Fruit fly (Drosophila melanogaster) whole organism, embryonic: ENCODE data around the gene Taf10.

Experiments
- Abd-B ChIP-seq: fragments of 200-800 bp; sonication (Bioruptor generic); optimal IDR thresholded peaks from 2 replicates; lab custom pipeline; 2018; ENCODE audit warnings: missing biosample characterization, mild to moderate bottlenecking, missing genetic modification characterization, moderate library complexity
- Awh ChIP-seq: fragments of 200-800 bp; sonication (Bioruptor generic); IDR thresholded peaks from 2 replicates; pipeline ENCODE4, ENCODE4 v1.3.6; 2022; ENCODE audit warnings: missing biosample characterization, missing genetic modification characterization
- Bdp1 ChIP-seq: fragments of 200-800 bp; sonication (Bioruptor generic); optimal IDR thresholded peaks from 3 replicates; lab custom pipeline; 2016; ENCODE audit warnings: missing biosample characterization, missing genetic modification characterization
- Bgb ChIP-seq: fragments of 200-800 bp; sonication (Bioruptor generic); IDR thresholded peaks from 2 replicates; pipeline ENCODE4 v1.3.6; 2022; ENCODE audit warnings: missing biosample characterization, missing genetic modification characterization; ENCODE audit not compliant: partially characterized antibody
- C15 ChIP-seq: fragments of 200-800 bp; sonication (Bioruptor generic); IDR thresholded peaks from 3 replicates; pipeline ENCODE4 v1.3.6; 2022; ENCODE audit warnings: missing biosample characterization, missing genetic modification characterization
- CG12299 ChIP-seq: fragments of 200-800 bp; sonication (Bioruptor generic); optimal IDR thresholded peaks from 2 replicates; lab custom pipeline; 2018; ENCODE audit warnings: missing biosample characterization, mild to moderate bottlenecking, missing genetic modification characterization
- CG1529 ChIP-seq: fragments of 200-800 bp; sonication (Bioruptor generic); optimal IDR thresholded peaks from 3 replicates; lab custom pipeline; 2018; ENCODE audit warnings: missing biosample characterization, missing genetic modification characterization
- CG15696 ChIP-seq: fragments of 200-800 bp; sonication (Bioruptor generic); optimal IDR thresholded peaks from 2 replicates; lab custom pipeline; 2019; ENCODE audit warnings: missing biosample characterization, mild to moderate bottlenecking, missing genetic modification characterization, moderate library complexity
- CG17568 ChIP-seq: fragments of 200-800 bp; sonication (Bioruptor generic); optimal IDR thresholded peaks from 2 replicates; lab custom pipeline; 2018; ENCODE audit warnings: missing biosample characterization, mild to moderate bottlenecking, missing genetic modification characterization, moderate library complexity
- CG17612 ChIP-seq: fragments of 200-800 bp; sonication (Bioruptor generic); IDR thresholded peaks from 2 replicates; pipeline ENCODE4 v1.3.6; 2022; ENCODE audit warnings: missing biosample characterization, missing genetic modification characterization
- CG17829 ChIP-seq: fragments of 200-800 bp; optimal IDR thresholded peaks from 2 replicates; lab custom pipeline; 2019; ENCODE audit warnings: missing biosample characterization, mild to moderate bottlenecking, missing genetic modification characterization, moderate library complexity
- CG31224 ChIP-seq: fragments of 200-800 bp; sonication (Bioruptor generic); IDR thresholded peaks from 2 replicates; pipeline ENCODE4 v1.3.6; 2022; ENCODE audit warnings: missing biosample characterization, missing genetic modification characterization
- CG34224 ChIP-seq: fragments of 200-800 bp; sonication (Bioruptor generic); IDR thresholded peaks from 3 replicates; pipeline ENCODE4 v1.3.6; 2022; ENCODE audit warnings: missing biosample characterization, missing genetic modification characterization; ENCODE audit not compliant: partially characterized antibody
- CG6654 ChIP-seq: fragments of 200-800 bp; sonication (Bioruptor generic); optimal IDR thresholded peaks from 2 replicates; lab custom pipeline; 2017; ENCODE audit warnings: missing biosample characterization, mild to moderate bottlenecking, missing genetic modification characterization
- CG7745 ChIP-seq: fragments of 200-800 bp; sonication (Bioruptor generic); optimal IDR thresholded peaks from 2 replicates; lab custom pipeline; 2018; ENCODE audit warnings: missing biosample characterization, mild to moderate bottlenecking, missing genetic modification characterization, moderate library complexity
- CG7928 ChIP-seq: fragments of 200-800 bp; sonication (Bioruptor generic); optimal IDR thresholded peaks from 2 replicates; lab custom pipeline; 2017; ENCODE audit warnings: missing biosample characterization, mild to moderate bottlenecking, missing genetic modification characterization
- CG8924 ChIP-seq: fragments of 200-800 bp; optimal IDR thresholded peaks from 3 replicates; lab custom pipeline; 2019; ENCODE audit warnings: missing biosample characterization, mild to moderate bottlenecking, missing genetic modification characterization, moderate library complexity
- CHES-1-like ChIP-seq: fragments of 200-800 bp; sonication (Bioruptor generic); optimal IDR thresholded peaks from 2 replicates; lab custom pipeline; 2016; ENCODE audit warnings: missing biosample characterization, missing genetic modification characterization
- HLH3B ChIP-seq: fragments of 200-800 bp; sonication (Bioruptor generic); IDR thresholded peaks from 2 replicates; pipeline ENCODE4 v1.3.6; 2022; ENCODE audit warnings: missing biosample characterization, missing genetic modification characterization
- MESR4 ChIP-seq: fragments of 200-800 bp; sonication (Bioruptor generic); optimal IDR thresholded peaks from 2 replicates; lab custom pipeline; 2018; ENCODE audit warnings: missing biosample characterization, mild to moderate bottlenecking, missing genetic modification characterization, moderate library complexity
- NC2β ChIP-seq: fragments of 200-800 bp; sonication (Bioruptor generic); optimal IDR thresholded peaks from 2 replicates; lab custom pipeline; 2016; ENCODE audit warnings: missing biosample characterization, missing genetic modification characterization
- NFAT ChIP-seq: fragments of 200-800 bp; sonication (Bioruptor generic); IDR thresholded peaks from 2 replicates; pipeline ENCODE4 v1.3.6; 2022; ENCODE audit warnings: missing biosample characterization, missing genetic modification characterization
- NK7.1 ChIP-seq: fragments of 200-800 bp; sonication (Bioruptor generic); optimal IDR thresholded peaks from 3 replicates; lab custom pipeline; 2016; ENCODE audit warnings: missing biosample characterization, missing genetic modification characterization
- Nf-YC ChIP-seq: fragments of 200-800 bp; optimal IDR thresholded peaks from 3 replicates; lab custom pipeline; 2019; ENCODE audit warnings: missing biosample characterization, mild to moderate bottlenecking, missing genetic modification characterization, moderate library complexity
- Oli ChIP-seq: fragments of 200-800 bp; sonication (Bioruptor generic); optimal IDR thresholded peaks from 2 replicates; lab custom pipeline; 2018; ENCODE audit warnings: missing biosample characterization, mild to moderate bottlenecking, missing genetic modification characterization, moderate library complexity
- Pdp1 ChIP-seq, 2 experiments: fragments of 200-800 bp; sonication (Bioruptor generic); optimal IDR thresholded peaks; 3 replicates each; lab custom pipeline; 2016; ENCODE audit warnings: missing biosample characterization in 2 of 2, missing genetic modification characterization in 2 of 2, mild to moderate bottlenecking in 1 of 2, moderate library complexity in 1 of 2
- Six4 ChIP-seq: fragments of 200-800 bp; sonication (Bioruptor generic); optimal IDR thresholded peaks from 2 replicates; lab custom pipeline; 2016; ENCODE audit warnings: missing biosample characterization, missing genetic modification characterization
- Ssrp ChIP-seq: fragments of 200-800 bp; sonication (Bioruptor generic); optimal IDR thresholded peaks from 2 replicates; lab custom pipeline; 2018; ENCODE audit warnings: missing biosample characterization, mild to moderate bottlenecking, missing genetic modification characterization, moderate library complexity
- Xbp1 ChIP-seq: fragments of 200-800 bp; sonication (Bioruptor generic); optimal IDR thresholded peaks from 3 replicates; lab custom pipeline; 2016; ENCODE audit warnings: missing biosample characterization, mild to moderate bottlenecking, missing genetic modification characterization
- ac ChIP-seq: fragments of 200-800 bp; sonication (Bioruptor generic); optimal IDR thresholded peaks from 3 replicates; lab custom pipeline; 2017; ENCODE audit warnings: missing biosample characterization, mild to moderate bottlenecking, missing genetic modification characterization
- ara ChIP-seq: fragments of 200-800 bp; sonication (Bioruptor generic); IDR thresholded peaks from 2 replicates; pipeline ENCODE4 v1.3.6; 2022; ENCODE audit warnings: missing biosample characterization, missing genetic modification characterization
- ato ChIP-seq: fragments of 200-800 bp; sonication (Bioruptor generic); IDR thresholded peaks from 2 replicates; pipeline ENCODE4 v1.3.6; 2022; ENCODE audit warnings: missing biosample characterization, missing genetic modification characterization; ENCODE audit not compliant: partially characterized antibody
- az2 ChIP-seq: fragments of 200-800 bp; sonication (Bioruptor generic); optimal IDR thresholded peaks from 3 replicates; lab custom pipeline; 2016; ENCODE audit warnings: missing biosample characterization, missing genetic modification characterization
- bigmax ChIP-seq: fragments of 200-800 bp; sonication (Bioruptor generic); optimal IDR thresholded peaks from 2 replicates; lab custom pipeline; 2018; ENCODE audit warnings: missing biosample characterization, mild to moderate bottlenecking, missing genetic modification characterization
- br ChIP-seq: fragments of >200 bp; optimal IDR thresholded peaks from 2 replicates; lab custom pipeline; 2017
- dmrt99B ChIP-seq: fragments of 200-800 bp; sonication (Bioruptor generic); optimal IDR thresholded peaks from 2 replicates; lab custom pipeline; 2018; ENCODE audit warnings: missing biosample characterization, mild to moderate bottlenecking, missing genetic modification characterization, moderate library complexity
- hb ChIP-seq: fragments of 200-800 bp; sonication (Bioruptor generic); IDR thresholded peaks from 3 replicates; pipeline ENCODE4 v1.3.6; 2022; ENCODE audit warnings: missing biosample characterization, missing genetic modification characterization; ENCODE audit not compliant: partially characterized antibody
- mld ChIP-seq: fragments of 200-800 bp; sonication (Bioruptor generic); IDR thresholded peaks from 3 replicates; pipeline ENCODE4 v1.3.6; 2022; ENCODE audit warnings: missing biosample characterization, missing genetic modification characterization; ENCODE audit not compliant: partially characterized antibody
- nerfin-2 ChIP-seq: fragments of 200-800 bp; sonication (Bioruptor generic); IDR thresholded peaks from 2 replicates; pipeline ENCODE4 v1.3.6; 2022; ENCODE audit warnings: missing biosample characterization, missing genetic modification characterization; ENCODE audit not compliant: partially characterized antibody
- nom ChIP-seq: fragments of 200-800 bp; sonication (Bioruptor generic); optimal IDR thresholded peaks from 2 replicates; lab custom pipeline; 2017; ENCODE audit warnings: missing biosample characterization, missing genetic modification characterization, mild to moderate bottlenecking, moderate library complexity, missing genetic modification reagents
- otp ChIP-seq: fragments of 200-800 bp; sonication (Bioruptor generic); IDR thresholded peaks from 3 replicates; pipeline ENCODE4, ENCODE4 v1.3.6; 2022; ENCODE audit warnings: missing biosample characterization, missing genetic modification characterization
- pb ChIP-seq: fragments of 200-800 bp; sonication (Bioruptor generic); optimal IDR thresholded peaks from 3 replicates; lab custom pipeline; 2016; ENCODE audit warnings: missing biosample characterization, missing genetic modification characterization
- pfk ChIP-seq: fragments of 200-800 bp; sonication (Bioruptor generic); optimal IDR thresholded peaks from 2 replicates; lab custom pipeline; 2018; ENCODE audit warnings: missing biosample characterization, mild to moderate bottlenecking, missing genetic modification characterization, moderate library complexity
- pita ChIP-seq: fragments of 200-800 bp; sonication (Bioruptor generic); optimal IDR thresholded peaks from 2 replicates; lab custom pipeline; 2017; ENCODE audit warnings: missing biosample characterization, mild to moderate bottlenecking, missing genetic modification characterization
- repo ChIP-seq: fragments of 200-800 bp; sonication (Bioruptor generic); optimal IDR thresholded peaks from 2 replicates; lab custom pipeline; 2016; ENCODE audit warnings: missing biosample characterization, missing genetic modification characterization
- rib ChIP-seq: fragments of 200-800 bp; sonication (Bioruptor generic); IDR thresholded peaks from 2 replicates; pipeline ENCODE4 v1.3.6; 2022; ENCODE audit warnings: missing biosample characterization, missing genetic modification characterization
- sd ChIP-seq: fragments of 200-800 bp; sonication (Bioruptor generic); optimal IDR thresholded peaks from 3 replicates; lab custom pipeline; 2018; ENCODE audit warnings: missing biosample characterization, mild to moderate bottlenecking, missing genetic modification characterization, moderate library complexity
- shn ChIP-seq: fragments of 200-800 bp; sonication (Bioruptor generic); optimal IDR thresholded peaks from 3 replicates; lab custom pipeline; 2016; ENCODE audit warnings: missing biosample characterization, missing genetic modification characterization
- sug ChIP-seq: fragments of 200-800 bp; optimal IDR thresholded peaks from 2 replicates; lab custom pipeline; 2019; ENCODE audit warnings: missing biosample characterization, mild to moderate bottlenecking, missing genetic modification characterization, moderate library complexity
- wdn ChIP-seq: fragments of 200-800 bp; sonication (Bioruptor generic); IDR thresholded peaks from 2 replicates; pipeline ENCODE4 v1.3.6; 2022; ENCODE audit warnings: missing biosample characterization, missing genetic modification characterization
- zen2 ChIP-seq: fragments of 200-800 bp; sonication (Bioruptor generic); IDR thresholded peaks from 3 replicates; pipeline ENCODE4 v1.3.6; 2022; ENCODE audit warnings: missing biosample characterization, missing genetic modification characterization; ENCODE audit not compliant: partially characterized antibody

Taf10 gene

DNA sequence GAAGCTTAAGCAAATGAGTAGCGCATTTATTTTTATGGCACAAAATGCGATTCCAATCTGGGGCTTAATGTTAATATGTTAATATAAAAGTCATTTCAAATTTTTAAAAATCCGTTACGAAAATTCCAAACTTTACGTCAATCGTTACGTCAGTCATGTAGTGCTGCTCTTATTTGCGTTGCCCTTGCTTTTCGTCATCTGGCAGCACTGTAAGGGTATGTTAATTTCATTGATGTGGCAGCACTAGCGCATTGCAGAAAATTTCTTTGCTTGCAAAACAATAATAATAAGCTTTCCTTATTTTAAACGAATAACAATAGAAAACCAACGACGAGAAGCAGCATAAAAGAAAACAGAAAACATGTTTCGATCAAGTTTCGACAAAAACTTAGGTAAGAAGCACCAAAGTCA, 27.9 kb upstream of the Taf10 start, which contains the start of gene Hrs (continued):
- TF ChIP-seq CG17829 (tag; lab: Kevin White, UChicago) (peak; percentile 41), NFAT (GFP tag; lab: Robert Waterston, UW) (no peak), Ssrp (no peak), zen2 (GFP tag; lab: Robert Waterston, UW) (no peak), pb (no peak), Six4 (no peak), nom (peak; percentile 14), Pdp1 (GFP tag; optimal IDR thresholded peaks at IDR 0.05; lab: Kevin White, UChicago) (peak in 1 of 2 experiments; percentile 91), ara (GFP tag; lab: Robert Waterston, UW) (no peak), ac (no peak), CG34224 (GFP tag; lab: Robert Waterston, UW) (no peak), dmrt99B (tag; lab: Kevin White, UChicago) (no peak), pfk (GFP tag; lab: Kevin White, UChicago) (no peak), hb (no peak), CG7745 (tag; lab: Kevin White, UChicago) (peak; percentile 88), Awh (GFP tag; lab: Robert Waterston, UW) (no peak), Nf-YC (tag; lab: Kevin White, UChicago) (peak; percentile 42), Xbp1 (GFP tag; lab: Kevin White, UChicago) (no peak), az2 (GFP tag; lab: Kevin White, UChicago) (no peak), Abd-B (GFP tag; lab: Kevin White, UChicago) (no peak), CG8924 (no peak), Oli (no peak), nerfin-2 (no peak), repo (GFP tag; lab: Kevin White, UChicago) (no peak), CG7928 (peak; percentile 21), otp (GFP tag; lab: Robert Waterston, UW) (no peak), CG17612 (GFP tag; lab: Robert Waterston, UW) (no peak), CG1529 (GFP tag; lab: Kevin White, UChicago) (no peak), ato (no peak), rib (GFP tag; lab: Robert Waterston, UW) (peak; percentile 70; the same call in 1 of the 2 replicates), MESR4 (GFP tag; lab: Kevin White, UChicago) (peak; percentile 61), sug (tag; lab: Kevin White, UChicago) (peak; percentile 40), CHES-1-like (GFP tag; lab: Kevin White, UChicago) (peak; percentile 27), wdn (no peak), CG6654 (GFP tag; lab: Kevin White, UChicago) (no peak), shn (no peak), C15 (no peak), NC2β (GFP tag; lab: Kevin White, UChicago) (no peak), HLH3B (no peak), Bdp1 (GFP tag; lab: Kevin White, UChicago) (no peak), pita (GFP tag; lab: Kevin White, UChicago) (no peak), CG17568 (no peak), Bgb (GFP tag; lab: Robert Waterston, UW) (no peak), CG31224 (GFP tag; lab: Robert Waterston, UW) (no peak), CG12299 (tag; lab: Kevin White, UChicago) (no peak), mld (GFP tag; lab: Robert Waterston, UW) (no peak), sd (tag; lab: Kevin White, UChicago) (peak; percentile 97), NK7.1 (GFP tag; lab: Kevin White, UChicago) (no peak), bigmax (GFP tag; lab: Kevin White, UChicago) (peak; percentile 19), br (lab: Kevin White, UChicago) (no peak), CG15696 (tag; lab: Kevin White, UChicago) (no peak)
